Fruit fly (Drosophila melanogaster) whole organism, wandering third instar larva: ENCODE measurements around the gene CG10747.
A peak's percentile ranks its signal among the peaks of the same experiment; 100 is the strongest.

Experiments
- Abd-B ChIP-seq: fragments of >200 bp; optimal IDR thresholded peaks from 2 replicates; lab custom pipeline; 2017; ENCODE audit warnings: missing biosample characterization, missing genetic modification characterization
- CG32264 ChIP-seq: fragments of 200-800 bp; sonication (Bioruptor generic); optimal IDR thresholded peaks from 2 replicates; lab custom pipeline; 2016; ENCODE audit warnings: missing biosample characterization, missing genetic modification characterization
- Dfd ChIP-seq: fragments of >200 bp; optimal IDR thresholded peaks from 2 replicates; lab custom pipeline; 2017; ENCODE audit warnings: missing biosample characterization, missing genetic modification characterization
- HLH106 ChIP-seq: fragments of 200-800 bp; optimal IDR thresholded peaks from 3 replicates; lab custom pipeline; 2019; ENCODE audit warnings: missing biosample characterization, mild to moderate bottlenecking, missing genetic modification characterization, moderate library complexity
- Hr83 ChIP-seq: fragments of 200-300 bp; sonication (Bioruptor generic); optimal IDR thresholded peaks from 2 replicates; lab custom pipeline; 2016; ENCODE audit warnings: missing biosample characterization, mild to moderate bottlenecking, missing genetic modification characterization, moderate library complexity; ENCODE audit not compliant: poor library complexity, severe bottlenecking
- dl ChIP-seq, 2 experiments: fragments of 175-275, 200-275 bp in 1 of 2; fragments of 200-275 bp in 1 of 2; sonication (Bioruptor generic); optimal IDR thresholded peaks; lab custom pipeline; 2018; ENCODE audit warnings: mild to moderate bottlenecking in 2 of 2, missing biosample characterization in 2 of 2, missing genetic modification characterization in 2 of 2, moderate library complexity in 2 of 2; ENCODE audit not compliant: partially characterized antibody in 2 of 2, insufficient read depth in 1 of 2
- dsf ChIP-seq: sonication (Bioruptor generic); optimal IDR thresholded peaks from 2 replicates; lab custom pipeline; 2016; ENCODE audit warnings: missing biosample characterization, missing genetic modification characterization, borderline replicate concordance
- fru ChIP-seq: fragments of 200-800 bp; sonication (Bioruptor generic); optimal IDR thresholded peaks from 3 replicates; lab custom pipeline; 2016; ENCODE audit warnings: missing biosample characterization, mild to moderate bottlenecking, missing genetic modification characterization
- jim ChIP-seq: fragments of 175-275, 200-325 bp; sonication (Bioruptor generic); optimal IDR thresholded peaks from 2 replicates; lab custom pipeline; 2016; ENCODE audit warnings: missing biosample characterization, mild to moderate bottlenecking, missing genetic modification characterization
- lola ChIP-seq: fragments of >200 bp; optimal IDR thresholded peaks from 2 replicates; lab custom pipeline; 2017; ENCODE audit warnings: missing biosample characterization, missing genetic modification characterization
- psq ChIP-seq: fragments of 200-800 bp; sonication (Bioruptor generic); optimal IDR thresholded peaks from 3 replicates; lab custom pipeline; 2017; ENCODE audit warnings: missing biosample characterization, mild to moderate bottlenecking, missing genetic modification characterization, moderate library complexity
- rgr ChIP-seq: fragments of 200-800 bp; sonication (Bioruptor generic); optimal IDR thresholded peaks from 3 replicates; lab custom pipeline; 2016; ENCODE audit warnings: missing biosample characterization, mild to moderate bottlenecking, missing genetic modification characterization
- sv ChIP-seq: fragments of 200-800 bp; sonication (Bioruptor generic); optimal IDR thresholded peaks from 3 replicates; lab custom pipeline; 2016; ENCODE audit warnings: missing biosample characterization, missing genetic modification characterization
- tai ChIP-seq: sonication (Bioruptor generic); optimal IDR thresholded peaks from 2 replicates; lab custom pipeline; 2016; ENCODE audit warnings: missing biosample characterization, missing genetic modification characterization

DNA sequence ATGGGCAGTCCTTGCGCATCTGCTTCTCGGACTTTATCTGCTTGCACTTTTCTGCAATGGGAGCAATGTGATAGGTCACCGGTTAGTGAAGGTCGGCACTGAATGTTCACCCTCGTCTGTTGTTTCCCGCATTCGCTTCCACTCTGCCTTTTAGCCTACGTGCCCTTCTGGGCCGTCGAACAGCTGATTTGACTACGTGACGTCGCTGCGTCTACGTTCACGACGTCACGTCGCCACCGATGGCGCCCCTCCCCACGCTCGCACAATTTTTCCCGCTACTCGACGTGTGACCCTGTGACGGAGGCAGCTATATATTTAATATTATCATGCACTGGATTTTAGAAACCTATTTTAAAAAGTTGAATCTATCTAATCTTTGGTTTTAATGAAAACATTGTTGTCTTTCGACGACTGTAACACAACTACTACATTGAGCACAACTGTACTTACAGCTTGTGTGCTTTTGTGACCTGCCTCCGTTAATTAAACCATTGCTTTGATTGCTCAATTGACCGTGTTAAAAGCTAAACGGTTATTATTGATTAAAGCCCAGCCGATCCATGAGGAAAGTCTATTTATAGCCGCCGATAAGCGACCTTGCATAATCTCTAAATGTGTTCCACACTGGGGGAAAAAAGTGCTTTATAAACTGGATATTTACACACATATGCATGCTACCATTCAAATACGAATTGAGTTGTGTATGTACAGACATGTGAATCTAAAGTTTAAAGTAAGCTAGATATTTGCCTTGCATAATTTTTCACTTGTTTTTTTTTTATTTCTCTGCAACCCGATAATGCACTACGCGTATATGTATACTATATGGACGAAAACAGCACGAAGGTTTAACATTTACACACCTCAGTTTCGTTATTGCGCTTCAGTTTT is 7.9 kb downstream of the CG10747 start:
- TF ChIP-seq HLH106 (tag; lab: Kevin White, UChicago): peak; percentile 22
- no peak for TF ChIP-seq jim
- TF ChIP-seq sv (GFP tag; lab: Kevin White, UChicago): no peak
- TF ChIP-seq tai (GFP tag; lab: Kevin White, UChicago): no peak
- no peak for TF ChIP-seq Abd-B (GFP tag; lab: Kevin White, UChicago)
- peak; percentile 8 for TF ChIP-seq psq
- peak; percentile 53 for TF ChIP-seq rgr (GFP tag; lab: Kevin White, UChicago)
- TF ChIP-seq lola (GFP tag; lab: Kevin White, UChicago): no peak
- TF ChIP-seq dl (GFP tag; optimal IDR thresholded peaks at IDR 0.05; lab: Kevin White, UChicago; ENCODE audit: insufficient read depth in 1 of 2, partially characterized antibody in 2 of 2): no peak
- TF ChIP-seq CG32264 (GFP tag; lab: Kevin White, UChicago): no peak
- TF ChIP-seq Hr83 (GFP tag; lab: Kevin White, UChicago): no peak
- TF ChIP-seq fru (GFP tag; lab: Kevin White, UChicago): peak; percentile 8
- no peak for TF ChIP-seq dsf (GFP tag; lab: Kevin White, UChicago)
- TF ChIP-seq Dfd (GFP tag; lab: Kevin White, UChicago): no peak
